Fruit fly (Drosophila melanogaster): Measurements from ENCODE around the gene Ptpa.

The Ptpa gene

dm6 chr2L:3372483-3372929 is 4.3 kb upstream of the Ptpa start (continued):
- TF ChIP-seq Hr39 (optimal IDR thresholded peaks at IDR 0.05), result no peak
- TF ChIP-seq lbe (GFP tag; optimal IDR thresholded peaks at IDR 0.05), result no peak
- TF ChIP-seq hbn (GFP tag; IDR thresholded peaks at IDR 0.05; ENCODE audit: partially characterized antibody), result no peak
- TF ChIP-seq CG4424 (GFP tag; optimal IDR thresholded peaks at IDR 0.05), result no peak
- TF ChIP-seq Abd-B (GFP tag; optimal IDR thresholded peaks at IDR 0.05), result no peak
- TF ChIP-seq CG30431 (GFP tag; optimal IDR thresholded peaks at IDR 0.05), result no peak
- TF ChIP-seq esg (GFP tag; conservative IDR thresholded peaks at IDR 0.05), result no peak
- no peak for TF ChIP-seq CG6854 (GFP tag; optimal IDR thresholded peaks at IDR 0.05)
- peak; percentile 18 for TF ChIP-seq CG2120 (GFP tag; optimal IDR thresholded peaks at IDR 0.05)
- no peak for TF ChIP-seq Mad (GFP tag; optimal IDR thresholded peaks at IDR 0.05)
- no peak for TF ChIP-seq CG6254 (GFP tag; optimal IDR thresholded peaks at IDR 0.05)
- no peak for TF ChIP-seq CG18476 (GFP tag; optimal IDR thresholded peaks at IDR 0.05)
- TF ChIP-seq CG17568 (GFP tag; optimal IDR thresholded peaks at IDR 0.05), result no peak
- TF ChIP-seq CG9876 (GFP tag; optimal IDR thresholded peaks at IDR 0.05), result no peak
- TF ChIP-seq CG2712 (tag; optimal IDR thresholded peaks at IDR 0.05), result peak; percentile 21
- no peak for TF ChIP-seq sens-2 (GFP tag; IDR thresholded peaks at IDR 0.05)
- TF ChIP-seq CG11093 (GFP tag; IDR thresholded peaks at IDR 0.05), result no peak
- no peak for TF ChIP-seq kay (GFP tag; optimal IDR thresholded peaks at IDR 0.05)
- TF ChIP-seq Med (GFP tag), result peak; percentile 87
- TF ChIP-seq chinmo (GFP tag; IDR thresholded peaks at IDR 0.05; ENCODE audit: partially characterized antibody), result no peak
- no peak for TF ChIP-seq Fer2 (tag; optimal IDR thresholded peaks at IDR 0.05)
- no peak for TF ChIP-seq CG5180 (GFP tag; optimal IDR thresholded peaks at IDR 0.05)
- no peak for TF ChIP-seq fd102C (GFP tag; optimal IDR thresholded peaks at IDR 0.05)
- 0 out of 2 replicates have a peak, but pooled peaks have one; percentile 13 for TF ChIP-seq Atf6 (GFP tag; IDR thresholded peaks at IDR 0.05)
- TF ChIP-seq trh (GFP tag; optimal IDR thresholded peaks at IDR 0.05), result no peak
- no peak for TF ChIP-seq D19A (tag; optimal IDR thresholded peaks at IDR 0.05)
- TF ChIP-seq ttk (GFP tag; IDR thresholded peaks at IDR 0.05), result no peak
- TF ChIP-seq CG10321 (GFP tag; IDR thresholded peaks at IDR 0.05), result no peak
- no peak for TF ChIP-seq Chrac-16 (GFP tag; optimal IDR thresholded peaks at IDR 0.05)
- no peak for TF ChIP-seq CG7987 (GFP tag; optimal IDR thresholded peaks at IDR 0.05)
- no peak; the same call in 2 of the 3 replicates for TF ChIP-seq Dbx (GFP tag; IDR thresholded peaks at IDR 0.05)
- no peak for TF ChIP-seq BtbVII (GFP tag; optimal IDR thresholded peaks at IDR 0.05)
- TF ChIP-seq CG3995 (GFP tag; optimal IDR thresholded peaks at IDR 0.05), result no peak
- TF ChIP-seq CG12659 (GFP tag; optimal IDR thresholded peaks at IDR 0.05), result no peak
- TF ChIP-seq CG4360 (GFP tag; IDR thresholded peaks at IDR 0.05), result no peak
- peak; percentile 13 for TF ChIP-seq dmrt99B (tag; optimal IDR thresholded peaks at IDR 0.05)
- TF ChIP-seq CG34376 (GFP tag; optimal IDR thresholded peaks at IDR 0.05), result no peak
- TF ChIP-seq fd3F (GFP tag; optimal IDR thresholded peaks at IDR 0.05), result no peak
- TF ChIP-seq CG13287 (GFP tag; IDR thresholded peaks at IDR 0.05; ENCODE audit: partially characterized antibody), result no peak
- no peak for TF ChIP-seq fu2 (GFP tag; optimal IDR thresholded peaks at IDR 0.05)
- 0 out of 3 replicates have a peak, but pooled peaks have one; percentile 27 for TF ChIP-seq CG34224 (GFP tag; IDR thresholded peaks at IDR 0.05; ENCODE audit: partially characterized antibody)
- TF ChIP-seq psq (GFP tag; optimal IDR thresholded peaks at IDR 0.05), result no peak
- TF ChIP-seq CG10565 (GFP tag; optimal IDR thresholded peaks at IDR 0.05), result no peak
- TF ChIP-seq CG18011 (GFP tag; optimal IDR thresholded peaks at IDR 0.05), result no peak
- TF ChIP-seq jigr1 (GFP tag; IDR thresholded peaks at IDR 0.05), result no peak
- no peak for TF ChIP-seq gsb-n (tag; optimal IDR thresholded peaks at IDR 0.05)
- no peak for TF ChIP-seq klu (GFP tag; IDR thresholded peaks at IDR 0.05)
- no peak for TF ChIP-seq ind (GFP tag; optimal IDR thresholded peaks at IDR 0.05)
- TF ChIP-seq CG14860 (GFP tag; IDR thresholded peaks at IDR 0.05; ENCODE audit: partially characterized antibody), result no peak; the same call in 2 of the 3 replicates
- TF ChIP-seq CG6654 (GFP tag; optimal IDR thresholded peaks at IDR 0.05), result no peak
- no peak for TF ChIP-seq Mes4 (GFP tag; optimal IDR thresholded peaks at IDR 0.05)
